Fruit fly (Drosophila melanogaster) whole organism, embryonic: ENCODE data around the gene Cyp303a1.

Source experiments
- Abd-B ChIP-seq: fragments of 200-800 bp; sonication (Bioruptor generic); optimal IDR thresholded peaks from 2 replicates; lab custom pipeline; 2018; ENCODE audit warnings: missing biosample characterization, mild to moderate bottlenecking, missing genetic modification characterization, moderate library complexity
- B-H2 ChIP-seq: fragments of 200-800 bp; sonication (Bioruptor generic); optimal IDR thresholded peaks from 2 replicates; lab custom pipeline; 2018; ENCODE audit warnings: missing biosample characterization, mild to moderate bottlenecking, missing genetic modification characterization
- Bgb ChIP-seq: fragments of 200-800 bp; sonication (Bioruptor generic); IDR thresholded peaks from 2 replicates; pipeline ENCODE4 v1.3.6; 2022; ENCODE audit warnings: missing biosample characterization, missing genetic modification characterization; ENCODE audit not compliant: partially characterized antibody
- CG10321 ChIP-seq: fragments of 200-800 bp; sonication (Bioruptor generic); IDR thresholded peaks from 2 replicates; pipeline ENCODE4 v1.3.6; 2022; ENCODE audit warnings: missing biosample characterization, missing genetic modification characterization
- CG12659 ChIP-seq: fragments of 200-800 bp; sonication (Bioruptor generic); optimal IDR thresholded peaks from 3 replicates; lab custom pipeline; 2017; ENCODE audit warnings: mild to moderate bottlenecking, missing biosample characterization, missing genetic modification reagents, missing genetic modification characterization
- CG12942 ChIP-seq: fragments of 200-800 bp; sonication (Bioruptor generic); optimal IDR thresholded peaks from 3 replicates; lab custom pipeline; 2016; ENCODE audit warnings: missing biosample characterization, missing genetic modification characterization
- CG13424 ChIP-seq: fragments of 200-800 bp; sonication (Bioruptor generic); optimal IDR thresholded peaks from 2 replicates; lab custom pipeline; 2019; ENCODE audit warnings: missing biosample characterization, mild to moderate bottlenecking, missing genetic modification characterization, moderate library complexity
- CG14050 ChIP-seq: fragments of 200-800 bp; sonication (Bioruptor generic); IDR thresholded peaks from 3 replicates; pipeline ENCODE4 v1.3.6; 2022; ENCODE audit warnings: missing biosample characterization, missing genetic modification characterization
- CG15479 ChIP-seq: fragments of 200-800 bp; sonication (Bioruptor generic); optimal IDR thresholded peaks from 3 replicates; lab custom pipeline; 2019; ENCODE audit warnings: missing biosample characterization, mild to moderate bottlenecking, missing genetic modification characterization, moderate library complexity
- CG15601 ChIP-seq: fragments of 200-800 bp; sonication (Bioruptor generic); optimal IDR thresholded peaks from 3 replicates; lab custom pipeline; 2019; ENCODE audit warnings: missing biosample characterization, mild to moderate bottlenecking, missing genetic modification characterization, moderate library complexity
- CG18476 ChIP-seq: fragments of 200-800 bp; sonication (Bioruptor generic); optimal IDR thresholded peaks from 2 replicates; lab custom pipeline; 2016; ENCODE audit warnings: missing biosample characterization, mild to moderate bottlenecking, missing genetic modification characterization
- CG31441 ChIP-seq: fragments of 200-800 bp; sonication (Bioruptor generic); IDR thresholded peaks from 2 replicates; pipeline ENCODE4 v1.3.6; 2022; ENCODE audit warnings: missing biosample characterization, missing genetic modification characterization
- CG3726 ChIP-seq: fragments of 200-800 bp; sonication (Bioruptor generic); IDR thresholded peaks from 3 replicates; pipeline ENCODE4, ENCODE4 v1.3.6; 2022; ENCODE audit warnings: missing biosample characterization, missing genetic modification characterization
- CG3847 ChIP-seq: fragments of 200-800 bp; sonication (Bioruptor generic); IDR thresholded peaks from 2 replicates; pipeline ENCODE4 v1.3.6; 2022; ENCODE audit warnings: missing biosample characterization, missing genetic modification characterization
- CG4730 ChIP-seq: fragments of 200-800 bp; sonication (Bioruptor generic); IDR thresholded peaks from 2 replicates; pipeline ENCODE4 v1.3.6; 2022; ENCODE audit warnings: missing biosample characterization, missing genetic modification characterization
- CG6765 ChIP-seq: fragments of 200-800 bp; sonication (Bioruptor generic); optimal IDR thresholded peaks from 3 replicates; lab custom pipeline; 2017; ENCODE audit warnings: missing biosample characterization, mild to moderate bottlenecking, missing genetic modification characterization
- CG7745 ChIP-seq: fragments of 200-800 bp; sonication (Bioruptor generic); optimal IDR thresholded peaks from 2 replicates; lab custom pipeline; 2018; ENCODE audit warnings: missing biosample characterization, mild to moderate bottlenecking, missing genetic modification characterization, moderate library complexity
- CG8924 ChIP-seq: fragments of 200-800 bp; optimal IDR thresholded peaks from 3 replicates; lab custom pipeline; 2019; ENCODE audit warnings: missing biosample characterization, mild to moderate bottlenecking, missing genetic modification characterization, moderate library complexity
- CG9215 ChIP-seq: fragments of 200-800 bp; sonication (Bioruptor generic); IDR thresholded peaks from 2 replicates; pipeline ENCODE4 v1.3.6; 2022; ENCODE audit warnings: missing biosample characterization, missing genetic modification characterization
- CG9727 ChIP-seq: fragments of 200-800 bp; sonication (Bioruptor generic); optimal IDR thresholded peaks from 3 replicates; lab custom pipeline; 2017; ENCODE audit warnings: missing biosample characterization, mild to moderate bottlenecking, missing genetic modification characterization
- CG9817 ChIP-seq: fragments of 200-800 bp; sonication (Bioruptor generic); optimal IDR thresholded peaks from 2 replicates; lab custom pipeline; 2018; ENCODE audit warnings: missing biosample characterization, mild to moderate bottlenecking, missing genetic modification characterization, moderate library complexity
- CG9876 ChIP-seq: fragments of 200-800 bp; sonication (Bioruptor generic); optimal IDR thresholded peaks from 2 replicates; lab custom pipeline; 2016; ENCODE audit warnings: missing biosample characterization, missing genetic modification characterization
- D19B ChIP-seq: fragments of 200-800 bp; sonication (Bioruptor generic); optimal IDR thresholded peaks from 2 replicates; lab custom pipeline; 2017; ENCODE audit warnings: missing biosample characterization, mild to moderate bottlenecking, missing genetic modification characterization
- Dad ChIP-seq: fragments of 200-800 bp; sonication (Bioruptor generic); optimal IDR thresholded peaks from 3 replicates; lab custom pipeline; 2016; ENCODE audit warnings: missing biosample characterization, missing genetic modification characterization
- Doc3 ChIP-seq: fragments of 200-800 bp; sonication (Bioruptor generic); IDR thresholded peaks from 3 replicates; pipeline ENCODE4 v1.3.6; 2022; ENCODE audit warnings: missing biosample characterization, missing genetic modification characterization; ENCODE audit not compliant: partially characterized antibody
- Drgx ChIP-seq: fragments of 200-800 bp; sonication (Bioruptor generic); IDR thresholded peaks from 2 replicates; pipeline ENCODE4 v1.3.6; 2022; ENCODE audit warnings: missing biosample characterization, missing genetic modification characterization
- Gug ChIP-seq: fragments of 200-800 bp; sonication (Bioruptor generic); IDR thresholded peaks from 4 replicates; pipeline ENCODE4 v1.3.6; 2022; ENCODE audit warnings: missing biosample characterization, missing genetic modification characterization
- Hr51 ChIP-seq, 2 experiments: fragments of 200-800 bp; sonication (Bioruptor generic); optimal IDR thresholded peaks; 2 replicates in 1 of 2; 3 replicates in 1 of 2; lab custom pipeline; 2016 to 2018; ENCODE audit warnings: missing biosample characterization in 2 of 2, missing genetic modification characterization in 2 of 2, mild to moderate bottlenecking in 1 of 2, moderate library complexity in 1 of 2
- MESR4 ChIP-seq: fragments of 200-800 bp; sonication (Bioruptor generic); optimal IDR thresholded peaks from 2 replicates; lab custom pipeline; 2018; ENCODE audit warnings: missing biosample characterization, mild to moderate bottlenecking, missing genetic modification characterization, moderate library complexity
- MTF-1 ChIP-seq: fragments of 200-800 bp; sonication (Bioruptor generic); optimal IDR thresholded peaks from 2 replicates; lab custom pipeline; 2018; ENCODE audit warnings: missing biosample characterization, mild to moderate bottlenecking, missing genetic modification characterization, borderline replicate concordance
- Nf-YC ChIP-seq: fragments of 200-800 bp; optimal IDR thresholded peaks from 3 replicates; lab custom pipeline; 2019; ENCODE audit warnings: missing biosample characterization, mild to moderate bottlenecking, missing genetic modification characterization, moderate library complexity
- Optix ChIP-seq: fragments of 200-800 bp; sonication (Bioruptor generic); IDR thresholded peaks from 3 replicates; pipeline ENCODE4 v1.3.6; 2022; ENCODE audit warnings: missing biosample characterization, missing genetic modification characterization
- Rx ChIP-seq: fragments of 200-800 bp; sonication (Bioruptor generic); IDR thresholded peaks from 2 replicates; pipeline ENCODE4 v1.3.6; 2022; ENCODE audit warnings: missing biosample characterization, missing genetic modification characterization
- bcd ChIP-seq: fragments of 200-800 bp; sonication (Bioruptor generic); optimal IDR thresholded peaks from 2 replicates; lab custom pipeline; 2017; ENCODE audit warnings: missing biosample characterization, mild to moderate bottlenecking, missing genetic modification characterization
- dmrt99B ChIP-seq: fragments of 200-800 bp; sonication (Bioruptor generic); optimal IDR thresholded peaks from 2 replicates; lab custom pipeline; 2018; ENCODE audit warnings: missing biosample characterization, mild to moderate bottlenecking, missing genetic modification characterization, moderate library complexity
- eve ChIP-seq, 2 experiments: fragments of >200 bp; optimal IDR thresholded peaks; 2 replicates each; lab custom pipeline; 2017; ENCODE audit warnings: missing biosample characterization in 2 of 2, missing genetic modification characterization in 2 of 2
- exex ChIP-seq: fragments of 200-800 bp; sonication (Bioruptor generic); optimal IDR thresholded peaks from 4 replicates; lab custom pipeline; 2018; ENCODE audit warnings: missing biosample characterization, mild to moderate bottlenecking, missing genetic modification characterization, moderate library complexity
- ftz-f1 ChIP-seq: fragments of 200-800 bp; sonication (Bioruptor generic); optimal IDR thresholded peaks from 2 replicates; lab custom pipeline; 2016; ENCODE audit warnings: missing biosample characterization, missing genetic modification characterization
- gsb-n ChIP-seq: fragments of 200-800 bp; sonication (Bioruptor generic); optimal IDR thresholded peaks from 3 replicates; lab custom pipeline; 2018; ENCODE audit warnings: missing biosample characterization, mild to moderate bottlenecking, missing genetic modification characterization
- hbn ChIP-seq: fragments of 200-800 bp; sonication (Bioruptor generic); IDR thresholded peaks from 2 replicates; pipeline ENCODE4 v1.3.6; 2022; ENCODE audit warnings: missing biosample characterization, missing genetic modification characterization; ENCODE audit not compliant: partially characterized antibody
- kay ChIP-seq: fragments of 200-800 bp; sonication (Bioruptor generic); optimal IDR thresholded peaks from 2 replicates; lab custom pipeline; 2016; ENCODE audit warnings: missing biosample characterization, missing genetic modification characterization
- mld ChIP-seq: fragments of 200-800 bp; sonication (Bioruptor generic); IDR thresholded peaks from 3 replicates; pipeline ENCODE4 v1.3.6; 2022; ENCODE audit warnings: missing biosample characterization, missing genetic modification characterization; ENCODE audit not compliant: partially characterized antibody
- oc ChIP-seq: fragments of 200-800 bp; sonication (Bioruptor generic); optimal IDR thresholded peaks from 2 replicates; lab custom pipeline; 2018; ENCODE audit warnings: missing biosample characterization, mild to moderate bottlenecking, missing genetic modification characterization, moderate library complexity
- peb ChIP-seq: fragments of 200-800 bp; sonication (Bioruptor generic); IDR thresholded peaks from 2 replicates; pipeline ENCODE4 v1.3.6; 2022; ENCODE audit warnings: missing biosample characterization, missing genetic modification characterization
- psq ChIP-seq: fragments of 200-800 bp; sonication (Bioruptor generic); optimal IDR thresholded peaks from 2 replicates; lab custom pipeline; 2017; ENCODE audit warnings: missing biosample characterization, missing genetic modification characterization
- salm ChIP-seq: fragments of 200-800 bp; sonication (Bioruptor generic); optimal IDR thresholded peaks from 2 replicates; lab custom pipeline; 2018; ENCODE audit warnings: missing biosample characterization, mild to moderate bottlenecking, missing genetic modification characterization
- trem ChIP-seq: fragments of 200-800 bp; optimal IDR thresholded peaks from 3 replicates; lab custom pipeline; 2019; ENCODE audit warnings: missing biosample characterization, mild to moderate bottlenecking, missing genetic modification characterization, moderate library complexity
- tx ChIP-seq: fragments of 200-800 bp; sonication (Bioruptor generic); optimal IDR thresholded peaks from 2 replicates; lab custom pipeline; 2016; ENCODE audit warnings: missing biosample characterization, missing genetic modification characterization

The Cyp303a1 gene

DNA sequence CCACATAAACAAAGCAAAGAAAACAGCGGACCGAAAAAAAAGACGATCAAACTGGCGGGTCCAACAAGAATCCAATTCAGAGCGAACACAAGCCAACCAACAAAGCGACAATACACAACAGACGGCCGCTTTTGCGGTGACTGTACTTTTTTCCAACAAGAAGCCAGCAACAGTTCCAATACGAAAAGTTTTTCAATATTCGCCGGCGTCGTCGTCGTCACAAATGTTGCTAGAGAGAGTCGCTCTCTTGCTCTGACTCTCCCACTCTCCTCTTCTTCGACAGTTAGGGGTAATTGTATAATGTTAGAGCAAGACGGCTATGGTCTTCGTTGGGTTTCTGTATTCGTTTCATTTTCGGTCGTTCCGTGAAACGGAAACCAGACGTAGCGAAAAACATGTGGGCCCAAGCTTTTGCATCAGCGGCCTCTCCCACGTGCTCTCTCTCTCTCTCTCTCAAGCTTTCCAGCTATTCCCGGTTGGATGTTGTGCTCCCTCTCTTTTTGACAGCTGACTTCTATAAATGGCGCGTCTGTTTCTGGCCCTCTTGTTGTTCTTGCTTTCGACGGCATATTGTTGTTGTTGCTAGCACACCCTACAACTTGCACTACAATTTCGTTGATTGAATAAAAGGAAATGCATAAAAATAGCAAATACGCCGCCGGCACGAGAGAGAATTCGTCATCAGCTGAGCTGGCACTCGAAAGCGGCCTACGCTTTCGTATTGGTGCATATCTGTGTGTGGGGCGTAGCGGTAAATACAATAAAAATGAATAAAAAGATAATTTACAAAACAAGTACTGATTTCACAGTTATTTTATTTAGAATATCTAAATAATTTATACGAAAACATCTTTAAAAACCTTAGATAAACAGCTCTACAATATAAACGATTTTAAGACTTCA is 24.5 kb upstream of the Cyp303a1 start (continued):
- TF ChIP-seq CG15601 (tag; lab: Kevin White, UChicago) = peak; percentile 77
- no peak for TF ChIP-seq CG12942 (GFP tag; lab: Kevin White, UChicago)
- no peak for TF ChIP-seq peb
- no peak for TF ChIP-seq Gug (GFP tag; lab: Robert Waterston, UW)
- no peak for TF ChIP-seq CG10321 (GFP tag; lab: Robert Waterston, UW)
- peak; percentile 91 for TF ChIP-seq B-H2 (GFP tag; lab: Kevin White, UChicago)
- no peak for TF ChIP-seq CG9215
- no peak for TF ChIP-seq Optix
- peak; percentile 97 for TF ChIP-seq CG6765
- TF ChIP-seq dmrt99B = peak; percentile 60
- no peak for TF ChIP-seq Doc3 (GFP tag; lab: Robert Waterston, UW)
- no peak for TF ChIP-seq CG3847 (GFP tag; lab: Robert Waterston, UW)
- peak; percentile 45 for TF ChIP-seq ftz-f1
- no peak for TF ChIP-seq tx (GFP tag; lab: Kevin White, UChicago)
- TF ChIP-seq MTF-1 (GFP tag; lab: Kevin White, UChicago) = peak; percentile 93
- TF ChIP-seq kay (GFP tag; lab: Kevin White, UChicago) = no peak
- TF ChIP-seq bcd = peak; percentile 56
- no peak for TF ChIP-seq CG9817 (tag; lab: Kevin White, UChicago)
- TF ChIP-seq mld = no peak
- no peak for TF ChIP-seq Rx
- peak; percentile 73 for TF ChIP-seq Nf-YC (tag; lab: Kevin White, UChicago)
- no peak for TF ChIP-seq Abd-B (GFP tag; lab: Kevin White, UChicago)
- TF ChIP-seq CG13424 = peak; percentile 24
- TF ChIP-seq oc (tag; lab: Kevin White, UChicago) = peak; percentile 54
- peak; percentile 72 for TF ChIP-seq CG9727 (GFP tag; lab: Kevin White, UChicago)
- TF ChIP-seq eve (GFP tag; optimal IDR thresholded peaks at IDR 0.05; lab: Kevin White, UChicago) = no peak
- TF ChIP-seq Drgx (GFP tag; lab: Robert Waterston, UW) = no peak
- peak; percentile 83 for TF ChIP-seq CG8924 (tag; lab: Kevin White, UChicago)
- peak; percentile 27 for TF ChIP-seq gsb-n (tag; lab: Kevin White, UChicago)
- no peak for TF ChIP-seq hbn
- no peak for TF ChIP-seq CG31441
- TF ChIP-seq CG3726 (GFP tag; lab: Robert Waterston, UW) = no peak
- no peak for TF ChIP-seq MESR4 (GFP tag; lab: Kevin White, UChicago)
- TF ChIP-seq CG14050 (GFP tag; lab: Robert Waterston, UW) = no peak
- TF ChIP-seq psq (GFP tag; lab: Kevin White, UChicago) = peak; percentile 16
- TF ChIP-seq CG18476 (GFP tag; lab: Kevin White, UChicago) = no peak
- TF ChIP-seq Hr51 (GFP tag; optimal IDR thresholded peaks at IDR 0.05; lab: Kevin White, UChicago) = peak in 1 of 2 experiments; percentile 67
- peak; percentile 36 for TF ChIP-seq Dad (GFP tag; lab: Kevin White, UChicago)
- peak; percentile 83 for TF ChIP-seq CG12659 (GFP tag; lab: Kevin White, UChicago)
- no peak for TF ChIP-seq CG4730 (GFP tag; lab: Robert Waterston, UW)
- TF ChIP-seq exex (tag; lab: Kevin White, UChicago) = peak; percentile 67
- TF ChIP-seq CG7745 (tag; lab: Kevin White, UChicago) = no peak
- no peak for TF ChIP-seq CG15479 (GFP tag; lab: Kevin White, UChicago)
- TF ChIP-seq CG9876 (GFP tag; lab: Kevin White, UChicago) = no peak
- TF ChIP-seq salm = peak; percentile 28
- peak; percentile 18 for TF ChIP-seq trem
- TF ChIP-seq D19B (GFP tag; lab: Kevin White, UChicago) = peak; percentile 15
- no peak for TF ChIP-seq Bgb (GFP tag; lab: Robert Waterston, UW)
